Fruit fly (Drosophila melanogaster) whole organism, embryonic: ENCODE measurements around the gene Prosbeta6.

Experiments used
- B-H1 ChIP-seq: fragments of 200-800 bp; sonication (Bioruptor generic); IDR thresholded peaks from 3 replicates; pipeline ENCODE4 v1.3.6; 2022; ENCODE audit warnings: missing biosample characterization, missing genetic modification characterization
- Blimp-1 ChIP-seq: fragments of 200-800 bp; sonication (Bioruptor generic); optimal IDR thresholded peaks from 3 replicates; lab custom pipeline; 2018; ENCODE audit warnings: missing biosample characterization, missing genetic modification characterization, mild to moderate bottlenecking, moderate library complexity, missing genetic modification reagents
- CG10462 ChIP-seq: fragments of 200-800 bp; sonication (Bioruptor generic); optimal IDR thresholded peaks from 2 replicates; lab custom pipeline; 2016; ENCODE audit warnings: missing biosample characterization, missing genetic modification characterization
- CG11247 ChIP-seq: fragments of 200-800 bp; sonication (Bioruptor generic); IDR thresholded peaks from 2 replicates; pipeline ENCODE4 v1.3.6; 2022; ENCODE audit warnings: missing biosample characterization, missing genetic modification characterization
- CG12104 ChIP-seq: fragments of 200-800 bp; sonication (Bioruptor generic); optimal IDR thresholded peaks from 3 replicates; lab custom pipeline; 2016; ENCODE audit warnings: missing biosample characterization, missing genetic modification characterization
- CG12769 ChIP-seq: fragments of 200-800 bp; sonication (Bioruptor generic); optimal IDR thresholded peaks from 2 replicates; lab custom pipeline; 2019; ENCODE audit warnings: missing biosample characterization, mild to moderate bottlenecking, missing genetic modification characterization, moderate library complexity
- CG15269 ChIP-seq: fragments of 200-800 bp; sonication (Bioruptor generic); optimal IDR thresholded peaks from 2 replicates; lab custom pipeline; 2018; ENCODE audit warnings: missing biosample characterization, mild to moderate bottlenecking, missing genetic modification characterization, moderate library complexity
- CG17612 ChIP-seq: fragments of 200-800 bp; sonication (Bioruptor generic); IDR thresholded peaks from 2 replicates; pipeline ENCODE4 v1.3.6; 2022; ENCODE audit warnings: missing biosample characterization, missing genetic modification characterization
- CG17829 ChIP-seq: fragments of 200-800 bp; optimal IDR thresholded peaks from 2 replicates; lab custom pipeline; 2019; ENCODE audit warnings: missing biosample characterization, mild to moderate bottlenecking, missing genetic modification characterization, moderate library complexity
- CG2875 ChIP-seq: fragments of 200-800 bp; sonication (Bioruptor generic); optimal IDR thresholded peaks from 2 replicates; lab custom pipeline; 2017; ENCODE audit warnings: missing biosample characterization, mild to moderate bottlenecking, missing genetic modification characterization, missing genetic modification reagents
- CG31441 ChIP-seq: fragments of 200-800 bp; sonication (Bioruptor generic); IDR thresholded peaks from 2 replicates; pipeline ENCODE4 v1.3.6; 2022; ENCODE audit warnings: missing biosample characterization, missing genetic modification characterization
- CG32532 ChIP-seq: fragments of 200-800 bp; sonication (Bioruptor generic); IDR thresholded peaks from 2 replicates; pipeline ENCODE4 v1.3.6; 2022; ENCODE audit warnings: missing biosample characterization, missing genetic modification characterization
- CG4854 ChIP-seq: fragments of 200-800 bp; sonication (Bioruptor generic); optimal IDR thresholded peaks from 2 replicates; lab custom pipeline; 2016; ENCODE audit warnings: missing biosample characterization, missing genetic modification characterization, inconsistent platforms
- CG7556 ChIP-seq: fragments of 200-800 bp; sonication (Bioruptor generic); optimal IDR thresholded peaks from 2 replicates; lab custom pipeline; 2017; ENCODE audit warnings: missing biosample characterization, mild to moderate bottlenecking, missing genetic modification characterization
- CG8388 ChIP-seq: fragments of 200-800 bp; sonication (Bioruptor generic); optimal IDR thresholded peaks from 2 replicates; lab custom pipeline; 2019; ENCODE audit warnings: missing biosample characterization, mild to moderate bottlenecking, missing genetic modification characterization, moderate library complexity
- CG8944 ChIP-seq: fragments of 200-800 bp; sonication (Bioruptor generic); optimal IDR thresholded peaks from 3 replicates; lab custom pipeline; 2016; ENCODE audit warnings: missing biosample characterization, missing genetic modification characterization
- D19A ChIP-seq: fragments of 200-800 bp; optimal IDR thresholded peaks from 3 replicates; lab custom pipeline; 2019; ENCODE audit warnings: missing biosample characterization, mild to moderate bottlenecking, missing genetic modification characterization, moderate library complexity
- Deaf1 ChIP-seq: fragments of 200-800 bp; optimal IDR thresholded peaks from 3 replicates; lab custom pipeline; 2019; ENCODE audit warnings: missing biosample characterization, mild to moderate bottlenecking, missing genetic modification characterization, moderate library complexity
- Dip3 ChIP-seq: fragments of 200-800 bp; sonication (Bioruptor generic); optimal IDR thresholded peaks from 3 replicates; lab custom pipeline; 2016; ENCODE audit warnings: missing biosample characterization, missing genetic modification characterization
- E2f1 ChIP-seq: fragments of 200-800 bp; sonication (Bioruptor generic); IDR thresholded peaks from 2 replicates; pipeline ENCODE4 v1.3.6; 2022; ENCODE audit warnings: missing biosample characterization, missing genetic modification characterization
- HLH3B ChIP-seq: fragments of 200-800 bp; sonication (Bioruptor generic); IDR thresholded peaks from 2 replicates; pipeline ENCODE4 v1.3.6; 2022; ENCODE audit warnings: missing biosample characterization, missing genetic modification characterization
- Hr3 ChIP-seq: fragments of 200-800 bp; sonication (Bioruptor generic); optimal IDR thresholded peaks from 3 replicates; lab custom pipeline; 2016; ENCODE audit warnings: missing biosample characterization, missing genetic modification characterization
- Meics ChIP-seq: fragments of 200-800 bp; sonication (Bioruptor generic); optimal IDR thresholded peaks from 2 replicates; lab custom pipeline; 2017; ENCODE audit warnings: missing biosample characterization, mild to moderate bottlenecking, missing genetic modification characterization
- Mrtf ChIP-seq: fragments of 200-800 bp; sonication (Bioruptor generic); IDR thresholded peaks from 3 replicates; pipeline ENCODE4 v1.3.6; 2022; ENCODE audit warnings: missing biosample characterization, missing genetic modification characterization
- NfI ChIP-seq: fragments of 200-800 bp; sonication (Bioruptor generic); optimal IDR thresholded peaks from 3 replicates; lab custom pipeline; 2018; ENCODE audit warnings: missing biosample characterization, mild to moderate bottlenecking, missing genetic modification characterization, moderate library complexity
- Oli ChIP-seq: fragments of 200-800 bp; sonication (Bioruptor generic); optimal IDR thresholded peaks from 2 replicates; lab custom pipeline; 2018; ENCODE audit warnings: missing biosample characterization, mild to moderate bottlenecking, missing genetic modification characterization, moderate library complexity
- PHDP ChIP-seq: fragments of 200-800 bp; sonication (Bioruptor generic); optimal IDR thresholded peaks from 3 replicates; lab custom pipeline; 2018; ENCODE audit warnings: missing biosample characterization, mild to moderate bottlenecking, missing genetic modification characterization, moderate library complexity
- Rfx ChIP-seq: fragments of 200-800 bp; sonication (Bioruptor generic); IDR thresholded peaks from 2 replicates; pipeline ENCODE4 v1.3.6; 2022; ENCODE audit warnings: missing biosample characterization, missing genetic modification characterization
- Sin3A ChIP-seq: fragments of >200 bp; optimal IDR thresholded peaks from 2 replicates; lab custom pipeline; 2018
- Sox100B ChIP-seq: fragments of 200-800 bp; sonication (Bioruptor generic); optimal IDR thresholded peaks from 3 replicates; lab custom pipeline; 2018; ENCODE audit warnings: missing biosample characterization, mild to moderate bottlenecking, missing genetic modification characterization
- Ssrp ChIP-seq: fragments of 200-800 bp; sonication (Bioruptor generic); optimal IDR thresholded peaks from 2 replicates; lab custom pipeline; 2018; ENCODE audit warnings: missing biosample characterization, mild to moderate bottlenecking, missing genetic modification characterization, moderate library complexity
- bsh ChIP-seq, 2 experiments: fragments of 200-800 bp; sonication (Bioruptor generic); optimal IDR thresholded peaks; 2 replicates each; lab custom pipeline; 2017 to 2018; ENCODE audit warnings: mild to moderate bottlenecking in 2 of 2, missing biosample characterization in 2 of 2, missing genetic modification characterization in 2 of 2, moderate library complexity in 1 of 2
- chif ChIP-seq, 2 experiments: fragments of 200-800 bp; sonication (Bioruptor generic); optimal IDR thresholded peaks; 3 replicates each; lab custom pipeline; 2016; ENCODE audit warnings: missing biosample characterization in 2 of 2, missing genetic modification characterization in 2 of 2
- croc ChIP-seq: fragments of 200-800 bp; sonication (Bioruptor generic); conservative IDR thresholded peaks from 3 replicates; pipeline ENCODE4 v1.3.6; 2022; ENCODE audit warnings: missing biosample characterization, missing genetic modification characterization
- dm ChIP-seq: fragments of 200-800 bp; sonication (Bioruptor generic); optimal IDR thresholded peaks from 3 replicates; lab custom pipeline; 2016; ENCODE audit warnings: missing biosample characterization, missing genetic modification characterization
- dmrt11E ChIP-seq: fragments of 200-800 bp; sonication (Bioruptor generic); optimal IDR thresholded peaks from 3 replicates; lab custom pipeline; 2018; ENCODE audit warnings: missing biosample characterization, mild to moderate bottlenecking, missing genetic modification characterization, moderate library complexity
- dpn ChIP-seq, 2 experiments: fragments of 200-800 bp; sonication (Bioruptor generic); optimal IDR thresholded peaks; 3 replicates each; lab custom pipeline; 2016; ENCODE audit warnings: missing biosample characterization in 2 of 2, missing genetic modification characterization in 2 of 2
- esg ChIP-seq: fragments of 200-800 bp; sonication (Bioruptor generic); conservative IDR thresholded peaks from 2 replicates; pipeline ENCODE4 v1.3.6; 2022; ENCODE audit warnings: missing biosample characterization, missing genetic modification characterization
- ewg ChIP-seq: fragments of 200-800 bp; sonication (Bioruptor generic); optimal IDR thresholded peaks from 3 replicates; lab custom pipeline; 2017; ENCODE audit warnings: mild to moderate bottlenecking, missing biosample characterization, missing genetic modification reagents, missing genetic modification characterization
- eyg ChIP-seq: fragments of 200-800 bp; sonication (Bioruptor generic); optimal IDR thresholded peaks from 3 replicates; lab custom pipeline; 2016; ENCODE audit warnings: missing biosample characterization, missing genetic modification characterization
- grau ChIP-seq: fragments of 200-800 bp; optimal IDR thresholded peaks from 3 replicates; lab custom pipeline; 2019; ENCODE audit warnings: missing biosample characterization, mild to moderate bottlenecking, missing genetic modification characterization, moderate library complexity
- lab ChIP-seq: fragments of 200-800 bp; sonication (Bioruptor generic); optimal IDR thresholded peaks from 3 replicates; lab custom pipeline; 2017; ENCODE audit warnings: missing biosample characterization, missing genetic modification characterization, mild to moderate bottlenecking, moderate library complexity, missing genetic modification reagents
- otp ChIP-seq: fragments of 200-800 bp; sonication (Bioruptor generic); IDR thresholded peaks from 3 replicates; pipeline ENCODE4, ENCODE4 v1.3.6; 2022; ENCODE audit warnings: missing biosample characterization, missing genetic modification characterization
- repo ChIP-seq: fragments of 200-800 bp; sonication (Bioruptor generic); optimal IDR thresholded peaks from 2 replicates; lab custom pipeline; 2016; ENCODE audit warnings: missing biosample characterization, missing genetic modification characterization
- row ChIP-seq: fragments of 200-800 bp; sonication (Bioruptor generic); IDR thresholded peaks from 3 replicates; pipeline ENCODE4 v1.3.6; 2022; ENCODE audit warnings: missing biosample characterization, missing genetic modification characterization
- seq ChIP-seq: fragments of 200-800 bp; sonication (Bioruptor generic); IDR thresholded peaks from 2 replicates; pipeline ENCODE4 v1.3.6; 2022; ENCODE audit warnings: missing biosample characterization, missing genetic modification characterization
- tio ChIP-seq: fragments of 200-800 bp; sonication (Bioruptor generic); optimal IDR thresholded peaks from 2 replicates; lab custom pipeline; 2017; ENCODE audit warnings: missing biosample characterization, missing genetic modification characterization, inconsistent platforms
- tx ChIP-seq: fragments of 200-800 bp; sonication (Bioruptor generic); optimal IDR thresholded peaks from 2 replicates; lab custom pipeline; 2016; ENCODE audit warnings: missing biosample characterization, missing genetic modification characterization
- vvl ChIP-seq: fragments of 200-800 bp; sonication (Bioruptor generic); IDR thresholded peaks from 2 replicates; pipeline ENCODE4 v1.3.6; 2022; ENCODE audit warnings: missing biosample characterization, missing genetic modification characterization
- zen2 ChIP-seq: fragments of 200-800 bp; sonication (Bioruptor generic); IDR thresholded peaks from 3 replicates; pipeline ENCODE4 v1.3.6; 2022; ENCODE audit warnings: missing biosample characterization, missing genetic modification characterization; ENCODE audit not compliant: partially characterized antibody

Prosbeta6 gene

DNA sequence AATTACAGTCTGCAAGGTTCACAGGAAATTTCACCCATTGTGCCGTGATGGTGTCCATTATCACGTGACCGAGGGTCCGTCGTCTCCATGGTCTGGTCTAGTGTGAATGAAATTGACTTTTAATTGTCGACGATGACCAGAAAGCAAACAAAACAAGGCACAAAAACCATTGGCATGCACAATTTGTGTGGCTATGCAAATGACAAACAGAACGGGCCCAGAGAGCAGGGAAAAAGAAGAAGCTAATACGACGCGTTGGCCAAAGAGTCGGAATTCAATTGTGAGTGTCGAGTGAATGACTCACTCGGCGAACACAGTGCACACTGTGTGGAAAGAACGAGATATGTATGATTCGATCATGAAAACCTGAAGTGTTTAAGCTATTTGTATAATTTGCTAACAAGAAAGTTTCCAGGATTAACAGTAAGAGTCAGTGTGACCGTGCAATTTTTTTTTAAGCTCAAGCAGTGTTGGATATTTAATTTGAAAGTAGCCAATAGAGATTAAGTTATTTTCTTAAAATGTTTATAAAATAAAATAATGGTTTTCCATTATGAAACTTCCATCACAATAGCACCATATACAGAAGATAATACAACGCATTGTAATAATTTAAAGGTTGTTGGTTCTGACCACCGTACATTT lies 25.5 kb upstream of the Prosbeta6 start (continued):
- no peak for TF ChIP-seq Rfx (GFP tag; lab: Robert Waterston, UW)
- peak; percentile 81 for TF ChIP-seq vvl
- no peak for TF ChIP-seq zen2 (GFP tag; lab: Robert Waterston, UW)
- TF ChIP-seq seq (GFP tag; lab: Robert Waterston, UW), result no peak; the same call in 1 of the 2 replicates
- TF ChIP-seq esg (GFP tag; lab: Robert Waterston, UW), result peak; percentile 26; the same call in 1 of the 2 replicates
- no peak for TF ChIP-seq CG17612 (GFP tag; lab: Robert Waterston, UW)
- TF ChIP-seq Hr3 (GFP tag; lab: Kevin White, UChicago), result peak; percentile 19
- peak; percentile 38 for TF ChIP-seq Oli (tag; lab: Kevin White, UChicago)
- no peak for TF ChIP-seq CG12104
- no peak for TF ChIP-seq CG12769 (tag; lab: Kevin White, UChicago)
- peak; percentile 3 for TF ChIP-seq CG2875
- TF ChIP-seq PHDP (tag; lab: Kevin White, UChicago), result peak; percentile 12
- TF ChIP-seq Sin3A, result no peak
- peak; percentile 45 for TF ChIP-seq CG7556 (GFP tag; lab: Kevin White, UChicago)
- TF ChIP-seq tio, result peak; percentile 6
- TF ChIP-seq dpn (GFP tag; optimal IDR thresholded peaks at IDR 0.05; lab: Kevin White, UChicago), result peak in 1 of 2 experiments; percentile 15
- 0 out of 2 replicates have a peak, but pooled peaks have one; percentile 27 for TF ChIP-seq CG32532
- no peak for TF ChIP-seq CG4854 (GFP tag; lab: Kevin White, UChicago)
- TF ChIP-seq D19A (tag; lab: Kevin White, UChicago), result no peak
- TF ChIP-seq tx (GFP tag; lab: Kevin White, UChicago), result no peak
- TF ChIP-seq Mrtf (GFP tag; lab: Robert Waterston, UW), result 0 out of 3 replicates have a peak, but pooled peaks have one; percentile 18
- TF ChIP-seq repo (GFP tag; lab: Kevin White, UChicago), result no peak
- TF ChIP-seq HLH3B (GFP tag; lab: Robert Waterston, UW), result 0 out of 2 replicates have a peak, but pooled peaks have one; percentile 4
- peak; percentile 54; the same call in 2 of the 3 replicates for TF ChIP-seq row
- TF ChIP-seq Meics (GFP tag; lab: Kevin White, UChicago), result peak; percentile 4
- TF ChIP-seq E2f1 (GFP tag; lab: Robert Waterston, UW), result 0 out of 2 replicates have a peak, but pooled peaks have one; percentile 22
- TF ChIP-seq CG8388, result peak; percentile 22
- no peak for TF ChIP-seq B-H1
- peak; percentile 9 for TF ChIP-seq Blimp-1
- no peak for TF ChIP-seq otp
- TF ChIP-seq CG10462, result no peak
- peak; percentile 6 for TF ChIP-seq dmrt11E (tag; lab: Kevin White, UChicago)
- TF ChIP-seq ewg (GFP tag; lab: Kevin White, UChicago), result no peak
- TF ChIP-seq lab (GFP tag; lab: Kevin White, UChicago), result peak; percentile 41
- peak; percentile 11 for TF ChIP-seq Dip3 (GFP tag; lab: Kevin White, UChicago)
- peak; percentile 14 for TF ChIP-seq CG17829
- peak; percentile 13 for TF ChIP-seq Ssrp (tag; lab: Kevin White, UChicago)
- peak; percentile 81 for TF ChIP-seq grau (tag; lab: Kevin White, UChicago)
- TF ChIP-seq eyg (GFP tag; lab: Kevin White, UChicago), result no peak
- TF ChIP-seq NfI (GFP tag; lab: Kevin White, UChicago), result peak; percentile 26
- peak; percentile 55 for TF ChIP-seq CG31441 (GFP tag; lab: Robert Waterston, UW)
- peak; percentile 44 for TF ChIP-seq CG15269 (tag; lab: Kevin White, UChicago)
- no peak for TF ChIP-seq dm (GFP tag; lab: Kevin White, UChicago)
- peak; percentile 18 for TF ChIP-seq Sox100B (GFP tag; lab: Kevin White, UChicago)
- peak in 1 of 2 experiments; percentile 6 for TF ChIP-seq chif (GFP tag; optimal IDR thresholded peaks at IDR 0.05; lab: Kevin White, UChicago)
- peak; percentile 20; the same call in 1 of the 3 replicates for TF ChIP-seq croc
- peak; percentile 21 to 43 for TF ChIP-seq bsh (GFP tag; optimal IDR thresholded peaks at IDR 0.05; lab: Kevin White, UChicago)
- TF ChIP-seq Deaf1, result no peak
- no peak for TF ChIP-seq CG8944
- no peak for TF ChIP-seq CG11247 (GFP tag; lab: Robert Waterston, UW)
